Fruit fly (Drosophila melanogaster) whole organism, embryonic: ENCODE data around the gene CG31100.

ENCODE experiments used
- Antp ChIP-seq: fragments of 200-800 bp; sonication (Bioruptor generic); optimal IDR thresholded peaks from 3 replicates; lab custom pipeline; 2016; ENCODE audit warnings: missing biosample characterization, missing genetic modification characterization
- Asciz ChIP-seq: fragments of 200-800 bp; sonication (Bioruptor generic); optimal IDR thresholded peaks from 2 replicates; lab custom pipeline; 2017; ENCODE audit warnings: missing biosample characterization, mild to moderate bottlenecking, missing genetic modification characterization, missing genetic modification reagents
- CG10543 ChIP-seq: fragments of 200-800 bp; sonication (Bioruptor generic); optimal IDR thresholded peaks from 3 replicates; lab custom pipeline; 2017; ENCODE audit warnings: missing biosample characterization, mild to moderate bottlenecking, missing genetic modification characterization, moderate library complexity
- CG11696 ChIP-seq: fragments of 200-800 bp; sonication (Bioruptor generic); IDR thresholded peaks from 2 replicates; pipeline ENCODE4 v1.3.6; 2022; ENCODE audit warnings: missing biosample characterization, missing genetic modification characterization
- CG12219 ChIP-seq: fragments of 200-800 bp; sonication (Bioruptor generic); optimal IDR thresholded peaks from 3 replicates; lab custom pipeline; 2018; ENCODE audit warnings: missing biosample characterization, mild to moderate bottlenecking, missing genetic modification characterization
- CG13287 ChIP-seq: fragments of 200-800 bp; sonication (Bioruptor generic); IDR thresholded peaks from 2 replicates; pipeline ENCODE4 v1.3.6; 2022; ENCODE audit warnings: missing biosample characterization, missing genetic modification characterization; ENCODE audit not compliant: partially characterized antibody
- CG13894 ChIP-seq: fragments of 200-800 bp; sonication (Bioruptor generic); optimal IDR thresholded peaks from 3 replicates; lab custom pipeline; 2018; ENCODE audit warnings: missing biosample characterization, mild to moderate bottlenecking, missing genetic modification characterization, moderate library complexity
- CG1603 ChIP-seq: fragments of 200-800 bp; sonication (Bioruptor generic); optimal IDR thresholded peaks from 2 replicates; lab custom pipeline; 2019; ENCODE audit warnings: missing biosample characterization, mild to moderate bottlenecking, missing genetic modification characterization, moderate library complexity
- CG17186 ChIP-seq: fragments of 200-800 bp; sonication (Bioruptor generic); optimal IDR thresholded peaks from 3 replicates; lab custom pipeline; 2017; ENCODE audit warnings: missing biosample characterization, missing genetic modification reagents, missing genetic modification characterization
- CG2199 ChIP-seq: fragments of 200-800 bp; sonication (Bioruptor generic); IDR thresholded peaks from 3 replicates; pipeline ENCODE4 v1.3.6; 2022; ENCODE audit warnings: missing biosample characterization, missing genetic modification characterization
- CG30431 ChIP-seq: fragments of 200-800 bp; sonication (Bioruptor generic); optimal IDR thresholded peaks from 2 replicates; lab custom pipeline; 2017; ENCODE audit warnings: missing biosample characterization, missing genetic modification characterization
- CG33557 ChIP-seq: fragments of 200-800 bp; sonication (Bioruptor generic); optimal IDR thresholded peaks from 2 replicates; lab custom pipeline; 2019; ENCODE audit warnings: missing biosample characterization, mild to moderate bottlenecking, missing genetic modification characterization, moderate library complexity
- CG3847 ChIP-seq: fragments of 200-800 bp; sonication (Bioruptor generic); IDR thresholded peaks from 2 replicates; pipeline ENCODE4 v1.3.6; 2022; ENCODE audit warnings: missing biosample characterization, missing genetic modification characterization
- CG4730 ChIP-seq: fragments of 200-800 bp; sonication (Bioruptor generic); IDR thresholded peaks from 2 replicates; pipeline ENCODE4 v1.3.6; 2022; ENCODE audit warnings: missing biosample characterization, missing genetic modification characterization
- CG6791 ChIP-seq: fragments of 200-800 bp; sonication (Bioruptor generic); IDR thresholded peaks from 3 replicates; pipeline ENCODE4 v1.3.6; 2022; ENCODE audit warnings: missing biosample characterization, missing genetic modification characterization; ENCODE audit not compliant: partially characterized antibody
- CG7987 ChIP-seq: fragments of 200-800 bp; sonication (Bioruptor generic); optimal IDR thresholded peaks from 2 replicates; lab custom pipeline; 2018; ENCODE audit warnings: missing biosample characterization, mild to moderate bottlenecking, missing genetic modification characterization, moderate library complexity
- Dp ChIP-seq: fragments of 200-800 bp; sonication (Bioruptor generic); optimal IDR thresholded peaks from 2 replicates; lab custom pipeline; 2018; ENCODE audit warnings: missing biosample characterization, mild to moderate bottlenecking, missing genetic modification characterization, moderate library complexity
- Dref ChIP-seq: fragments of 200-800 bp; sonication (Bioruptor generic); IDR thresholded peaks from 2 replicates; pipeline ENCODE4 v1.3.6; 2022; ENCODE audit warnings: missing biosample characterization, missing genetic modification characterization
- E2f2 ChIP-seq: fragments of 200-800 bp; sonication (Bioruptor generic); IDR thresholded peaks from 2 replicates; pipeline ENCODE4 v1.3.6; 2022; ENCODE audit warnings: missing biosample characterization, missing genetic modification characterization
- HLH3B ChIP-seq: fragments of 200-800 bp; sonication (Bioruptor generic); IDR thresholded peaks from 2 replicates; pipeline ENCODE4 v1.3.6; 2022; ENCODE audit warnings: missing biosample characterization, missing genetic modification characterization
- HLHmδ ChIP-seq: fragments of 200-800 bp; sonication (Bioruptor generic); optimal IDR thresholded peaks from 2 replicates; lab custom pipeline; 2018; ENCODE audit warnings: missing biosample characterization, mild to moderate bottlenecking, missing genetic modification characterization, moderate library complexity
- HmgD ChIP-seq: fragments of 200-800 bp; sonication (Bioruptor generic); optimal IDR thresholded peaks from 3 replicates; lab custom pipeline; 2016; ENCODE audit warnings: missing biosample characterization, missing genetic modification characterization
- Mad ChIP-seq: fragments of 200-800 bp; sonication (Bioruptor generic); optimal IDR thresholded peaks from 2 replicates; lab custom pipeline; 2016; ENCODE audit warnings: missing biosample characterization, missing genetic modification characterization
- Med ChIP-seq: fragments of 200-800 bp; sonication (Bioruptor generic); peaks from one replicate; lab custom pipeline; 2016; ENCODE audit warnings: missing biosample characterization, missing genetic modification characterization, mild to moderate bottlenecking, inconsistent platforms, moderate library complexity
- Meics ChIP-seq: fragments of 200-800 bp; sonication (Bioruptor generic); optimal IDR thresholded peaks from 2 replicates; lab custom pipeline; 2017; ENCODE audit warnings: missing biosample characterization, mild to moderate bottlenecking, missing genetic modification characterization
- Nf-YB ChIP-seq: fragments of 200-800 bp; sonication (Bioruptor generic); optimal IDR thresholded peaks from 3 replicates; lab custom pipeline; 2019; ENCODE audit warnings: missing biosample characterization, mild to moderate bottlenecking, missing genetic modification characterization, moderate library complexity
- Rx ChIP-seq: fragments of 200-800 bp; sonication (Bioruptor generic); IDR thresholded peaks from 2 replicates; pipeline ENCODE4 v1.3.6; 2022; ENCODE audit warnings: missing biosample characterization, missing genetic modification characterization
- Six4 ChIP-seq: fragments of 200-800 bp; sonication (Bioruptor generic); optimal IDR thresholded peaks from 2 replicates; lab custom pipeline; 2016; ENCODE audit warnings: missing biosample characterization, missing genetic modification characterization
- ap ChIP-seq: fragments of 200-800 bp; sonication (Bioruptor generic); IDR thresholded peaks from 2 replicates; pipeline ENCODE4 v1.3.6; 2022; ENCODE audit warnings: missing biosample characterization, missing genetic modification characterization
- bbx ChIP-seq: fragments of 200-800 bp; sonication (Bioruptor generic); IDR thresholded peaks from 2 replicates; pipeline ENCODE4 v1.3.6; 2022; ENCODE audit warnings: missing biosample characterization, missing genetic modification characterization; ENCODE audit not compliant: partially characterized antibody
- br ChIP-seq: fragments of >200 bp; optimal IDR thresholded peaks from 2 replicates; lab custom pipeline; 2017
- cg ChIP-seq: fragments of 200-800 bp; sonication (Bioruptor generic); optimal IDR thresholded peaks from 3 replicates; lab custom pipeline; 2019; ENCODE audit warnings: missing biosample characterization, mild to moderate bottlenecking, missing genetic modification characterization, moderate library complexity
- fd64A ChIP-seq: fragments of 200-800 bp; sonication (Bioruptor generic); optimal IDR thresholded peaks from 3 replicates; lab custom pipeline; 2018; ENCODE audit warnings: missing biosample characterization, mild to moderate bottlenecking, missing genetic modification characterization
- gcm ChIP-seq: fragments of 200-800 bp; sonication (Bioruptor generic); optimal IDR thresholded peaks from 2 replicates; lab custom pipeline; 2019; ENCODE audit warnings: missing biosample characterization, mild to moderate bottlenecking, missing genetic modification characterization, moderate library complexity
- grn ChIP-seq: fragments of 200-800 bp; sonication (Bioruptor generic); optimal IDR thresholded peaks from 3 replicates; lab custom pipeline; 2017; ENCODE audit warnings: missing biosample characterization, missing genetic modification characterization
- insv ChIP-seq, 2 experiments: fragments of 200-800 bp; sonication (Bioruptor generic); optimal IDR thresholded peaks; 3 replicates each; lab custom pipeline; 2016 to 2018; ENCODE audit warnings: missing biosample characterization in 2 of 2, missing genetic modification characterization in 2 of 2
- jumu ChIP-seq: fragments of 200-800 bp; sonication (Bioruptor generic); optimal IDR thresholded peaks from 3 replicates; lab custom pipeline; 2016; ENCODE audit warnings: missing biosample characterization, missing genetic modification characterization
- mirr ChIP-seq: fragments of 200-800 bp; sonication (Bioruptor generic); optimal IDR thresholded peaks from 3 replicates; lab custom pipeline; 2018; ENCODE audit warnings: missing biosample characterization, mild to moderate bottlenecking, missing genetic modification characterization
- onecut ChIP-seq: fragments of 200-800 bp; sonication (Bioruptor generic); IDR thresholded peaks from 2 replicates; pipeline ENCODE4 v1.3.6; 2022; ENCODE audit warnings: missing biosample characterization, missing genetic modification characterization
- phol ChIP-seq: fragments of 200-800 bp; sonication (Bioruptor generic); optimal IDR thresholded peaks from 3 replicates; lab custom pipeline; 2018; ENCODE audit warnings: missing biosample characterization, mild to moderate bottlenecking, missing genetic modification characterization, moderate library complexity
- pros ChIP-seq: fragments of 200-800 bp; sonication (Bioruptor generic); optimal IDR thresholded peaks from 3 replicates; lab custom pipeline; 2019; ENCODE audit warnings: missing biosample characterization, mild to moderate bottlenecking, missing genetic modification characterization, moderate library complexity
- pzg ChIP-seq: fragments of 200-800 bp; sonication (Bioruptor generic); optimal IDR thresholded peaks from 3 replicates; lab custom pipeline; 2018; ENCODE audit warnings: missing biosample characterization, mild to moderate bottlenecking, missing genetic modification characterization, moderate library complexity
- sd ChIP-seq: fragments of 200-800 bp; sonication (Bioruptor generic); optimal IDR thresholded peaks from 3 replicates; lab custom pipeline; 2018; ENCODE audit warnings: missing biosample characterization, mild to moderate bottlenecking, missing genetic modification characterization, moderate library complexity
- sim ChIP-seq: fragments of 200-800 bp; sonication (Bioruptor generic); IDR thresholded peaks from 2 replicates; pipeline ENCODE4 v1.3.6; 2022; ENCODE audit warnings: missing biosample characterization, missing genetic modification characterization
- stwl ChIP-seq: fragments of 200-800 bp; sonication (Bioruptor generic); optimal IDR thresholded peaks from 3 replicates; lab custom pipeline; 2018; ENCODE audit warnings: missing biosample characterization, mild to moderate bottlenecking, missing genetic modification characterization, moderate library complexity
- trem ChIP-seq: fragments of 200-800 bp; optimal IDR thresholded peaks from 3 replicates; lab custom pipeline; 2019; ENCODE audit warnings: missing biosample characterization, mild to moderate bottlenecking, missing genetic modification characterization, moderate library complexity
- twi ChIP-seq: fragments of 200-800 bp; optimal IDR thresholded peaks from 2 replicates; lab custom pipeline; 2019; ENCODE audit warnings: missing biosample characterization, mild to moderate bottlenecking, missing genetic modification characterization, moderate library complexity
- vfl ChIP-seq: fragments of 200-800 bp; sonication (Bioruptor generic); optimal IDR thresholded peaks from 2 replicates; lab custom pipeline; 2016; ENCODE audit warnings: missing biosample characterization, missing genetic modification characterization
- yki ChIP-seq: fragments of >200 bp; optimal IDR thresholded peaks from 3 replicates; lab custom pipeline; 2018

Gene CG31100

dm6 chr3R:9023934-9024333 lies 20.5 kb upstream of the CG31100 start:
- no peak for TF ChIP-seq Rx (GFP tag; lab: Robert Waterston, UW)
- no peak for TF ChIP-seq CG4730 (GFP tag; lab: Robert Waterston, UW)
- TF ChIP-seq jumu (GFP tag; lab: Kevin White, UChicago), result no peak
- peak; percentile 34 for TF ChIP-seq HLHmδ (GFP tag; lab: Kevin White, UChicago)
- TF ChIP-seq Antp (GFP tag; lab: Kevin White, UChicago), result no peak
- TF ChIP-seq CG11696, result no peak
- peak; percentile 9 for TF ChIP-seq grn
- peak; percentile 89 for TF ChIP-seq twi (tag; lab: Kevin White, UChicago)
- 0 out of 3 replicates have a peak, but pooled peaks have one; percentile 26 for TF ChIP-seq CG2199 (GFP tag; lab: Robert Waterston, UW)
- peak; percentile 96 for TF ChIP-seq pros (GFP tag; lab: Kevin White, UChicago)
- TF ChIP-seq Six4 (GFP tag; lab: Kevin White, UChicago), result peak; percentile 12
- no peak for TF ChIP-seq sim
- TF ChIP-seq yki (lab: Kevin White, UChicago), result no peak

DNA sequence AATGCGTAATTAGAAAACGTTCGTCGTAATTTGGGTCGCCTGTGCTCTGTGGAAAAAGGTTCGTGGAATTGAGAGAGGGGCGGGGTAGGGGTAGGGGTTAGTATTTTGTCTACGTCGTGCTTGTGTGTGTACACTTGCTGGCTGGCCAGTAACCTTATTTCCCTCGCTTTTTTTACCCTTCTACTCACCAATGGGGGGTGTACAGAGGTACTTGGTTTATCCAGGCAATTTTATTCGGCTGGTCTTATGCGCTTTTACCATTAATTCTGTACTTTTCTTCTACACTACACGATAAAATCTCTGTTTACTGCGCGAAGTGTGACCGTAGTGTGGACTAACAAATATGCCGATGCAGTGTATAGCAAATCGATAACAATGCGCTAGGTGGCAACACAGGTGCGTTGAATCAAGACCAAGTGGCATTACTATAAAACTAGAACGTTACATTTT lies 16.3 kb upstream of the CG31100 start, which contains the start of gene tgo:
Gene tgo (minus strand): TSS at position 334 of the 450 bp plus-strand sequence.
- peak; percentile 72 for TF ChIP-seq cg (GFP tag; lab: Kevin White, UChicago)
- peak; percentile 72 for TF ChIP-seq Med
- TF ChIP-seq HLH3B (GFP tag; lab: Robert Waterston, UW), result no peak
- 0 out of 3 replicates have a peak, but pooled peaks have one; percentile 55 for TF ChIP-seq CG6791 (GFP tag; lab: Robert Waterston, UW)
- no peak for TF ChIP-seq Meics (GFP tag; lab: Kevin White, UChicago)
- no peak for TF ChIP-seq CG12219 (GFP tag; lab: Kevin White, UChicago)
- peak; percentile 61 for TF ChIP-seq Dp (GFP tag; lab: Kevin White, UChicago)
- peak; percentile 89 for TF ChIP-seq Dref
- peak; percentile 96 for TF ChIP-seq pzg (GFP tag; lab: Kevin White, UChicago)
- TF ChIP-seq stwl, result peak; percentile 71
- no peak for TF ChIP-seq Asciz
- TF ChIP-seq CG3847, result peak; percentile 59; the same call in 1 of the 2 replicates
- no peak for TF ChIP-seq br (lab: Kevin White, UChicago)
- peak; percentile 64 for TF ChIP-seq E2f2
- peak; percentile 36 for TF ChIP-seq CG10543 (GFP tag; lab: Kevin White, UChicago)
- peak; percentile 63 for TF ChIP-seq phol (tag; lab: Kevin White, UChicago)
- TF ChIP-seq vfl (GFP tag; lab: Kevin White, UChicago), result no peak
- TF ChIP-seq Nf-YB (GFP tag; lab: Kevin White, UChicago), result peak; percentile 12
- TF ChIP-seq insv (GFP tag; optimal IDR thresholded peaks at IDR 0.05; lab: Kevin White, UChicago), result peak in 1 of 2 experiments; percentile 38
- TF ChIP-seq CG13287 (GFP tag; lab: Robert Waterston, UW), result peak; percentile 68
- TF ChIP-seq trem, result peak; percentile 73
- TF ChIP-seq sd (tag; lab: Kevin White, UChicago), result peak; percentile 71
- TF ChIP-seq Rx (GFP tag; lab: Robert Waterston, UW), result no peak
- peak; percentile 78 for TF ChIP-seq CG17186 (GFP tag; lab: Kevin White, UChicago)
- no peak for TF ChIP-seq CG13894 (tag; lab: Kevin White, UChicago)
- peak; percentile 36 for TF ChIP-seq gcm
- TF ChIP-seq Mad, result peak; percentile 11
- no peak for TF ChIP-seq HLHmδ (GFP tag; lab: Kevin White, UChicago)
- TF ChIP-seq fd64A (GFP tag; lab: Kevin White, UChicago), result no peak
- peak; percentile 25 for TF ChIP-seq mirr (GFP tag; lab: Kevin White, UChicago)
- no peak for TF ChIP-seq CG30431 (GFP tag; lab: Kevin White, UChicago)
- TF ChIP-seq CG1603 (tag; lab: Kevin White, UChicago), result peak; percentile 82
- TF ChIP-seq HmgD (GFP tag; lab: Kevin White, UChicago), result peak; percentile 1
- peak; percentile 99 for TF ChIP-seq grn
- peak; percentile 13 for TF ChIP-seq CG33557 (GFP tag; lab: Kevin White, UChicago)
- peak; percentile 50 for TF ChIP-seq onecut (GFP tag; lab: Robert Waterston, UW)
- peak; percentile 36; the same call in 1 of the 2 replicates for TF ChIP-seq bbx (GFP tag; lab: Robert Waterston, UW)
- peak; percentile 7 for TF ChIP-seq CG7987 (GFP tag; lab: Kevin White, UChicago)
- no peak for TF ChIP-seq ap
